Worm (Caenorhabditis elegans) whole organism, L4/young adult: Measurements from ENCODE around the gene T22B7.4.

Experiments
- W03F9.2 ChIP-seq: fragments of 150-350 bp; optimal IDR thresholded peaks from 2 replicates; lab custom pipeline; 2014; ENCODE audit warnings: missing biosample characterization, missing genetic modification characterization
- dao-5 ChIP-seq: sonication (generic microtip); optimal IDR thresholded peaks from 2 replicates; lab custom pipeline; 2016; ENCODE audit warnings: missing genotype, missing genetic modification characterization, moderate library complexity, missing compliant biosample characterization

- TF ChIP-seq W03F9.2 (tag; lab: Kevin White, UChicago): no peak
- TF ChIP-seq dao-5: no peak
These were observed 5.8 kb upstream of the T22B7.4 start, which contains the start of gene T22B7.3 for ce11 chrX:5646951-5647423.
